Worm (Caenorhabditis elegans) whole organism, L2 larva: ENCODE results near the gene nphp-4.

ENCODE experiments used
- aly-2 ChIP-seq: fragments of 150-350 bp; optimal IDR thresholded peaks from 2 replicates; lab custom pipeline; 2014; ENCODE audit warnings: missing biosample characterization, missing genetic modification characterization
- ama-1 ChIP-seq: fragments of 150-350 bp; optimal IDR thresholded peaks from 2 replicates; lab custom pipeline; 2018; ENCODE audit warnings: inconsistent platforms
- egl-27 ChIP-seq: sonication (generic microtip); optimal IDR thresholded peaks from 3 replicates; lab custom pipeline; 2017; ENCODE audit warnings: missing biosample characterization, missing genetic modification reagents, missing genetic modification characterization
- mbf-1 ChIP-seq: sonication (generic microtip); optimal IDR thresholded peaks from 2 replicates; lab custom pipeline; 2017; ENCODE audit warnings: missing biosample characterization, missing genetic modification characterization
- nhr-237 ChIP-seq: fragments of 150-350 bp; optimal IDR thresholded peaks from 2 replicates; lab custom pipeline; 2014; ENCODE audit warnings: missing biosample characterization, missing genetic modification characterization
- nhr-77 ChIP-seq: fragments of 150-350 bp; optimal IDR thresholded peaks from 2 replicates; lab custom pipeline; 2014; ENCODE audit warnings: missing biosample characterization, missing genetic modification characterization
- zag-1 ChIP-seq: fragments of 150-350 bp; optimal IDR thresholded peaks from 2 replicates; lab custom pipeline; 2014; ENCODE audit warnings: missing biosample characterization, missing genetic modification characterization

ce11 chrV:11862817-11863216, 19.3 kb upstream of the nphp-4 start, which contains the start of gene R13H4.6:
- TF ChIP-seq aly-2 (tag; lab: Kevin White, UChicago) (no peak), mbf-1 (no peak), egl-27 (no peak), zag-1 (no peak), ama-1 (lab: Kevin White, UChicago) (no peak), nhr-237 (tag; lab: Kevin White, UChicago) (no peak), nhr-77 (tag; lab: Kevin White, UChicago) (no peak)
